Fruit fly (Drosophila melanogaster) whole organism, prepupa: ENCODE data around the gene Atg5.

Experiments used
- Blimp-1 ChIP-seq: fragments of 200-800 bp; sonication (Bioruptor generic); optimal IDR thresholded peaks from 3 replicates; lab custom pipeline; 2017; ENCODE audit warnings: missing biosample characterization, missing genetic modification characterization, mild to moderate bottlenecking, moderate library complexity, missing genetic modification reagents
- CG10631 ChIP-seq: fragments of 200-800 bp; sonication (Bioruptor generic); optimal IDR thresholded peaks from 2 replicates; lab custom pipeline; 2016; ENCODE audit warnings: missing biosample characterization, missing genetic modification characterization
- CG10669 ChIP-seq: fragments of 200-800 bp; sonication (Bioruptor generic); optimal IDR thresholded peaks from 3 replicates; lab custom pipeline; 2018; ENCODE audit warnings: missing biosample characterization, mild to moderate bottlenecking, missing genetic modification characterization, moderate library complexity
- CG11294 ChIP-seq: fragments of 200-800 bp; sonication (Bioruptor generic); IDR thresholded peaks from 2 replicates; pipeline ENCODE4 v1.3.6; 2022; ENCODE audit warnings: missing biosample characterization, missing genetic modification characterization
- CG11762 ChIP-seq: fragments of 200-800 bp; sonication (Bioruptor generic); optimal IDR thresholded peaks from 3 replicates; lab custom pipeline; 2016; ENCODE audit warnings: missing biosample characterization, missing genetic modification characterization; ENCODE audit not compliant: insufficient read depth
- CG11902 ChIP-seq: fragments of 200-800 bp; sonication (Bioruptor generic); optimal IDR thresholded peaks from 3 replicates; lab custom pipeline; 2016; ENCODE audit warnings: missing biosample characterization, missing genetic modification characterization
- CG15336 ChIP-seq: fragments of 200-800 bp; sonication (Bioruptor generic); IDR thresholded peaks from 2 replicates; pipeline ENCODE4 v1.3.6; 2022; ENCODE audit warnings: missing biosample characterization, missing genetic modification characterization
- CG1621 ChIP-seq: fragments of 200-800 bp; sonication (Bioruptor generic); optimal IDR thresholded peaks from 3 replicates; lab custom pipeline; 2018; ENCODE audit warnings: missing biosample characterization, mild to moderate bottlenecking, missing genetic modification characterization
- CG16779 ChIP-seq: fragments of 200-800 bp; sonication (Bioruptor generic); optimal IDR thresholded peaks from 3 replicates; lab custom pipeline; 2017; ENCODE audit warnings: missing biosample characterization, mild to moderate bottlenecking, missing genetic modification characterization
- CG31627 ChIP-seq: fragments of 200-800 bp; sonication (Bioruptor generic); optimal IDR thresholded peaks from 3 replicates; lab custom pipeline; 2016; ENCODE audit warnings: missing biosample characterization, missing genetic modification characterization
- CG32006 ChIP-seq: fragments of 200-800 bp; sonication (Bioruptor generic); optimal IDR thresholded peaks from 3 replicates; lab custom pipeline; 2017; ENCODE audit warnings: missing biosample characterization, mild to moderate bottlenecking, missing genetic modification characterization
- CG3919 ChIP-seq: fragments of 200-800 bp; sonication (Bioruptor generic); optimal IDR thresholded peaks from 3 replicates; lab custom pipeline; 2016; ENCODE audit warnings: missing biosample characterization, missing genetic modification characterization
- CG4318 ChIP-seq: fragments of 200-800 bp; sonication (Bioruptor generic); optimal IDR thresholded peaks from 3 replicates; lab custom pipeline; 2017; ENCODE audit warnings: missing biosample characterization, mild to moderate bottlenecking, missing genetic modification characterization
- CG6163 ChIP-seq: fragments of 200-800 bp; sonication (Bioruptor generic); IDR thresholded peaks from 3 replicates; pipeline ENCODE4 v1.3.6; 2022; ENCODE audit warnings: missing biosample characterization, missing genetic modification characterization
- CG6276 ChIP-seq: fragments of 200-800 bp; sonication (Bioruptor generic); optimal IDR thresholded peaks from 2 replicates; lab custom pipeline; 2017; ENCODE audit warnings: missing biosample characterization, mild to moderate bottlenecking, missing genetic modification characterization
- CG6792 ChIP-seq: fragments of 200-800 bp; sonication (Bioruptor generic); optimal IDR thresholded peaks from 3 replicates; lab custom pipeline; 2016; ENCODE audit warnings: missing biosample characterization, missing genetic modification characterization
- CG6854 ChIP-seq: fragments of 200-800 bp; sonication (Bioruptor generic); optimal IDR thresholded peaks from 2 replicates; lab custom pipeline; 2017; ENCODE audit warnings: missing biosample characterization, mild to moderate bottlenecking, missing genetic modification characterization
- CG7368 ChIP-seq: fragments of 200-800 bp; sonication (Bioruptor generic); optimal IDR thresholded peaks from 3 replicates; lab custom pipeline; 2016; ENCODE audit warnings: missing biosample characterization, missing genetic modification characterization
- CG8119 ChIP-seq: fragments of 200-800 bp; sonication (Bioruptor generic); IDR thresholded peaks from 3 replicates; pipeline ENCODE4 v1.3.6; 2022; ENCODE audit warnings: missing biosample characterization, missing genetic modification characterization
- CG8319 ChIP-seq: fragments of 200-800 bp; sonication (Bioruptor generic); optimal IDR thresholded peaks from 3 replicates; lab custom pipeline; 2016; ENCODE audit warnings: missing biosample characterization, missing genetic modification characterization
- CG8632 ChIP-seq: fragments of 200-800 bp; sonication (Bioruptor generic); optimal IDR thresholded peaks from 3 replicates; lab custom pipeline; 2016; ENCODE audit warnings: missing biosample characterization, missing genetic modification characterization
- Eip75B ChIP-seq: fragments of 200-800 bp; sonication (Bioruptor generic); optimal IDR thresholded peaks from 3 replicates; lab custom pipeline; 2016; ENCODE audit warnings: missing biosample characterization, missing genetic modification characterization
- Eip93F ChIP-seq: fragments of 200-800 bp; sonication (Bioruptor generic); optimal IDR thresholded peaks from 2 replicates; lab custom pipeline; 2016; ENCODE audit warnings: missing biosample characterization, mild to moderate bottlenecking, missing genetic modification characterization
- Ets96B ChIP-seq: fragments of 200-800 bp; optimal IDR thresholded peaks from 2 replicates; lab custom pipeline; 2019; ENCODE audit warnings: missing biosample characterization, mild to moderate bottlenecking, missing genetic modification characterization, moderate library complexity
- Gug ChIP-seq: fragments of 200-800 bp; sonication (Bioruptor generic); IDR thresholded peaks from 2 replicates; pipeline ENCODE4 v1.3.6; 2022; ENCODE audit warnings: missing biosample characterization, missing genetic modification characterization
- Hr38 ChIP-seq: sonication (Bioruptor generic); optimal IDR thresholded peaks from 2 replicates; lab custom pipeline; 2016; ENCODE audit warnings: missing biosample characterization, missing genetic modification characterization
- Hr39 ChIP-seq: fragments of 200-800 bp; sonication (Bioruptor generic); optimal IDR thresholded peaks from 2 replicates; lab custom pipeline; 2016; ENCODE audit warnings: missing biosample characterization, missing genetic modification characterization
- Lpt ChIP-seq: fragments of 200-800 bp; sonication (Bioruptor generic); optimal IDR thresholded peaks from 3 replicates; lab custom pipeline; 2016; ENCODE audit warnings: missing biosample characterization, missing genetic modification characterization
- Smox ChIP-seq: fragments of 200-800 bp; sonication (Bioruptor generic); optimal IDR thresholded peaks from 3 replicates; lab custom pipeline; 2016; ENCODE audit warnings: missing biosample characterization, missing genetic modification characterization
- Sox14 ChIP-seq: fragments of 200-800 bp; sonication (Bioruptor generic); optimal IDR thresholded peaks from 3 replicates; lab custom pipeline; 2016; ENCODE audit warnings: missing biosample characterization, missing genetic modification characterization
- acj6 ChIP-seq: fragments of 200-800 bp; sonication (Bioruptor generic); optimal IDR thresholded peaks from 3 replicates; lab custom pipeline; 2016; ENCODE audit warnings: missing biosample characterization, missing genetic modification characterization
- cyc ChIP-seq: fragments of 200-800 bp; sonication (Bioruptor generic); optimal IDR thresholded peaks from 3 replicates; lab custom pipeline; 2016; ENCODE audit warnings: missing biosample characterization, missing genetic modification characterization
- dac ChIP-seq: fragments of 200-800 bp; sonication (Bioruptor generic); optimal IDR thresholded peaks from 2 replicates; lab custom pipeline; 2017; ENCODE audit warnings: missing biosample characterization, mild to moderate bottlenecking, missing genetic modification characterization
- dsx ChIP-seq: fragments of 200-800 bp; optimal IDR thresholded peaks from 3 replicates; lab custom pipeline; 2019; ENCODE audit warnings: missing biosample characterization, mild to moderate bottlenecking, missing genetic modification characterization, moderate library complexity; ENCODE audit not compliant: poor library complexity, severe bottlenecking
- esn ChIP-seq: fragments of 200-800 bp; sonication (Bioruptor generic); optimal IDR thresholded peaks from 2 replicates; lab custom pipeline; 2016; ENCODE audit warnings: missing biosample characterization, mild to moderate bottlenecking, missing genetic modification characterization, moderate library complexity
- fd59A ChIP-seq: fragments of 200-800 bp; sonication (Bioruptor generic); optimal IDR thresholded peaks from 2 replicates; lab custom pipeline; 2017; ENCODE audit warnings: missing biosample characterization, mild to moderate bottlenecking, missing genetic modification characterization, missing genetic modification reagents
- fkh ChIP-seq: fragments of 200-800 bp; sonication (Bioruptor generic); optimal IDR thresholded peaks from 3 replicates; lab custom pipeline; 2017; ENCODE audit warnings: missing biosample characterization, mild to moderate bottlenecking, missing genetic modification characterization, moderate library complexity
- lz ChIP-seq: fragments of 200-800 bp; sonication (Bioruptor generic); optimal IDR thresholded peaks from 3 replicates; lab custom pipeline; 2016; ENCODE audit warnings: missing biosample characterization, missing genetic modification characterization
- net ChIP-seq: fragments of 200-800 bp; sonication (Bioruptor generic); optimal IDR thresholded peaks from 3 replicates; lab custom pipeline; 2016; ENCODE audit warnings: missing biosample characterization, missing genetic modification characterization
- pdm3 ChIP-seq: fragments of 200-800 bp; sonication (Bioruptor generic); optimal IDR thresholded peaks from 3 replicates; lab custom pipeline; 2016; ENCODE audit warnings: missing biosample characterization, missing genetic modification characterization
- salr ChIP-seq, 2 experiments: fragments of 200-800 bp; sonication (Bioruptor generic); optimal IDR thresholded peaks; 3 replicates each; lab custom pipeline; 2016 to 2018; ENCODE audit warnings: missing biosample characterization in 2 of 2, missing genetic modification characterization in 2 of 2, mild to moderate bottlenecking in 1 of 2
- spab ChIP-seq: fragments of 200-800 bp; sonication (Bioruptor generic); optimal IDR thresholded peaks from 2 replicates; lab custom pipeline; 2017; ENCODE audit warnings: missing biosample characterization, mild to moderate bottlenecking, missing genetic modification characterization, missing genetic modification reagents
- svp ChIP-seq: fragments of 200-800 bp; sonication (Bioruptor generic); peaks from one replicate; lab custom pipeline; 2016; ENCODE audit warnings: missing biosample characterization, missing genetic modification characterization

Atg5 gene

DNA sequence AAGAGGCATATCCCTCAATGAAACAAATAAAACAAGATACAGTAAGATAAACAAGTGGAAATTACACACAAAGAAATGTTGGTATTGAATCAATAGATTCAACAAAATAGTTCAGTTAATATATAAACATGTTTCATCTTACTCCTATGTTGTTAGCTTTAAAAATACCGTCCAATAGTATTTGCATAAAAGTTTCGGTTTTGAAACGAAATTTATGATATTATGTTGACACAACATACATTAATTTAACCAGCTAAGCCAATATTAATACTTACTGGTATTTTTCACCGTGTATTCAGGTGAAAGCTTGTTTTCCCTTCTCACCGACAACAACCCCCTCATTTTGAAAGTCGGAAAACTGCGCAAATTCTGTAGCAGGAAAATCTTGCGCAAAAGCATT lies 15.0 kb upstream of the Atg5 start (continued):
- TF ChIP-seq CG16779 (tag; lab: Kevin White, UChicago): no peak
- peak; percentile 8 for TF ChIP-seq CG10631 (GFP tag; lab: Kevin White, UChicago)
- TF ChIP-seq CG6792 (GFP tag; lab: Kevin White, UChicago): peak; percentile 35
- TF ChIP-seq CG3919: peak; percentile 27
- no peak for TF ChIP-seq Eip75B (GFP tag; lab: Kevin White, UChicago)
- TF ChIP-seq fd59A (GFP tag; lab: Kevin White, UChicago): no peak
- TF ChIP-seq pdm3: peak; percentile 42
- TF ChIP-seq CG6854: no peak
- no peak for TF ChIP-seq CG1621 (tag; lab: Kevin White, UChicago)
- TF ChIP-seq Hr39: peak; percentile 23
- peak; percentile 17 for TF ChIP-seq CG8632
- peak; percentile 43 for TF ChIP-seq CG6276 (GFP tag; lab: Kevin White, UChicago)
- no peak for TF ChIP-seq CG11902 (GFP tag; lab: Kevin White, UChicago)
- peak; percentile 55 for TF ChIP-seq esn (GFP tag; lab: Kevin White, UChicago)
- TF ChIP-seq spab (GFP tag; lab: Kevin White, UChicago): no peak
- TF ChIP-seq fkh (GFP tag; lab: Kevin White, UChicago): peak; percentile 64
- peak; percentile 28 for TF ChIP-seq Smox
- TF ChIP-seq Blimp-1: no peak
- TF ChIP-seq CG11762: no peak
- TF ChIP-seq CG15336 (GFP tag; lab: Robert Waterston, UW): peak; percentile 68
- TF ChIP-seq Lpt (GFP tag; lab: Kevin White, UChicago): peak; percentile 39
- no peak for TF ChIP-seq CG6163 (GFP tag; lab: Robert Waterston, UW)
- TF ChIP-seq CG32006 (GFP tag; lab: Kevin White, UChicago): peak; percentile 74
- no peak for TF ChIP-seq CG7368 (GFP tag; lab: Kevin White, UChicago)
- TF ChIP-seq, all 60 proteins: peak for 32

DNA sequence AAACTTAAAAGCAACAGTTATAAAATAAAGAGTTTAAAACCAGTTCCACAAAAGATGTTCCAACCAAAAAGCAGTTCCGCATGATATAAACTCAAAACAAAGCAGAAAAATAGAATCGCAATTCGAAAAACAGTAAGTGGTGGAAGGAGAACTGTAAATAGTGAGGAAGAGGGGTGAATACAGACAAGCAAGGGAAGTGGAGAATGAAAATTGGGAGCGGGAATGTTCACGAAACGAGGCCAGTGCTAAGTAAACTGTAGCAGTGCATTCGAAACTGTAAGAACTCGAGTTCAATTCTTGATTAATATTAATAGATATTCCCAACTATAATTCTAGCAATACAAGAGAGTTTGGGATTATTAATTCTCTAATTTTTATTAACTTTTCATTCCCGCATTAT lies 14.4 kb upstream of the Atg5 start:
- TF ChIP-seq CG6163 (GFP tag; lab: Robert Waterston, UW): 0 out of 3 replicates have a peak, but pooled peaks have one; percentile 41
- no peak for TF ChIP-seq CG16779 (tag; lab: Kevin White, UChicago)
- no peak for TF ChIP-seq CG8319 (GFP tag; lab: Kevin White, UChicago)
- no peak for TF ChIP-seq CG8632
- TF ChIP-seq CG31627: no peak
- TF ChIP-seq CG10669 (GFP tag; lab: Kevin White, UChicago): peak; percentile 26
- TF ChIP-seq CG11762: no peak
- TF ChIP-seq Hr38 (GFP tag; lab: Kevin White, UChicago): no peak

DNA sequence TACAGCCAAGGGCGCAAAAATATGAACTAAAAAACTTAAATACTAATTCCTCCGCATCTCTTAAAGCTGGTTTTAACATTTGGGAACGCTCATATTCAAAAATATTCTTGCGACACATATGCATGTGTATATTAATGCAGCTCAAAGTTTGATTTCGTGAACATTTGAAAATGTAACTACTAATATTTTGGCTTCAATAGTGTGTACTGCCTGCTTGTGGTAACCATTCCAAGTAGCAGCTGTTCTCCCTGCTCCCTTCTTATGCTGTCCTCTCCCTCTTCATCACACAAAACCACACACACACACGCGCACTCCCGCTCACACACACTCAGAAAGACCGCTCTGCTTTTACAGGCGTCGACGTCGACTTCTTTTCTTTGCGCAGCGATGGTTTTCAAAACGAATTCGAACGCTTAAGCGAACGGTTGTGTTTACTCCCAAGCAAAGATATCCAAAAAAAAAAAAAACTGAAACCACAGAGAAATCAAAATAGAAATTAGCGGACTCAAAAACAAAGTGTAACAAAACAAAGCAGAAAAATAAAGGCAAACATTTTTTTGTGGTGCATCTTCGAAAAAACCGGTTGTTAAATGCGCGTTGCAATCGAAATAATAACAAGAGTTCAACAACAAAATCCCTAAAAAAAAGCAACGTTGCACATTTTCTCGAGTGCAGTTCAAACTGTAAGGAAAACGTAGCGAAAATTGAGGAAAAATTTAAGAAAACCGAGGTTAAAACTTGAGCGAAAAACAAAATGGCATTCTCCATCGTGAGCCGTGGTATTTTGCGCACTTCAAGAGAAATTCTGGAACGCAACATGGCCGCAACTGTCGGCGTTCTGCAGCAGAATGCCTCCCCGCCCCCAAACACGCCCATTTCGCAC lies 13.6 kb upstream of the Atg5 start, which contains the start of gene CBP:
Gene CBP, plus strand, starts transcription at position 391 of the 883 bp plus-strand sequence.
- TF ChIP-seq CG4318 (GFP tag; lab: Kevin White, UChicago): peak; percentile 89
- TF ChIP-seq CG6792 (GFP tag; lab: Kevin White, UChicago): peak; percentile 97
- TF ChIP-seq CG11762: peak; percentile 94
- TF ChIP-seq CG3919: peak; percentile 96
- peak; percentile 97 for TF ChIP-seq svp (GFP tag; lab: Kevin White, UChicago)
- TF ChIP-seq lz (GFP tag; lab: Kevin White, UChicago): peak; percentile 96
- peak; percentile 95 for TF ChIP-seq CG15336 (GFP tag; lab: Robert Waterston, UW)
- TF ChIP-seq net (GFP tag; lab: Kevin White, UChicago): peak; percentile 94
- TF ChIP-seq CG8632: peak; percentile 95
- TF ChIP-seq Eip93F (GFP tag; lab: Kevin White, UChicago): peak; percentile 90
- peak; percentile 81 for TF ChIP-seq Blimp-1
- peak; percentile 95 for TF ChIP-seq Hr39
- peak; percentile 5 for TF ChIP-seq Hr38 (GFP tag; lab: Kevin White, UChicago)
- TF ChIP-seq acj6 (GFP tag; lab: Kevin White, UChicago): peak; percentile 95
- peak; percentile 97 for TF ChIP-seq Ets96B (tag; lab: Kevin White, UChicago)
- peak; percentile 83 for TF ChIP-seq CG11294 (GFP tag; lab: Robert Waterston, UW)
- peak; percentile 97 for TF ChIP-seq Sox14 (GFP tag; lab: Kevin White, UChicago)
- peak; percentile 91 for TF ChIP-seq fkh (GFP tag; lab: Kevin White, UChicago)
- TF ChIP-seq CG10669 (GFP tag; lab: Kevin White, UChicago): peak; percentile 97
- TF ChIP-seq dsx (GFP tag; lab: Kevin White, UChicago): peak; percentile 95
- peak; percentile 95 for TF ChIP-seq CG16779 (tag; lab: Kevin White, UChicago)
- TF ChIP-seq Gug (GFP tag; lab: Robert Waterston, UW): peak; percentile 92
- peak; percentile 95 for TF ChIP-seq cyc (GFP tag; lab: Kevin White, UChicago)
- peak; percentile 96 for TF ChIP-seq fd59A (GFP tag; lab: Kevin White, UChicago)
- peak; percentile 96 for TF ChIP-seq CG8119 (GFP tag; lab: Robert Waterston, UW)
- TF ChIP-seq salr (GFP tag; optimal IDR thresholded peaks at IDR 0.05; lab: Kevin White, UChicago): peak; percentile 89 to 97
- peak; percentile 91 for TF ChIP-seq dac (GFP tag; lab: Kevin White, UChicago)
- TF ChIP-seq Eip75B (GFP tag; lab: Kevin White, UChicago): peak; percentile 97
- TF ChIP-seq CG1621 (tag; lab: Kevin White, UChicago): peak; percentile 97
- peak; percentile 94 for TF ChIP-seq CG6276 (GFP tag; lab: Kevin White, UChicago)
